Fruit fly (Drosophila melanogaster) whole organism, embryonic: Measurements from ENCODE around the gene Ddc.

ENCODE experiments used
- Adf1 ChIP-seq: fragments of 200-800 bp; sonication (Bioruptor generic); IDR thresholded peaks from 2 replicates; pipeline ENCODE4 v1.3.6; 2022; ENCODE audit warnings: missing biosample characterization, missing genetic modification characterization
- Aef1 ChIP-seq: fragments of 200-800 bp; sonication (Bioruptor generic); IDR thresholded peaks from 3 replicates; pipeline ENCODE4 v1.3.6; 2022; ENCODE audit warnings: missing biosample characterization, missing genetic modification characterization
- Bgb ChIP-seq: fragments of 200-800 bp; sonication (Bioruptor generic); IDR thresholded peaks from 2 replicates; pipeline ENCODE4 v1.3.6; 2022; ENCODE audit warnings: missing biosample characterization, missing genetic modification characterization; ENCODE audit not compliant: partially characterized antibody
- C15 ChIP-seq: fragments of 200-800 bp; sonication (Bioruptor generic); IDR thresholded peaks from 3 replicates; pipeline ENCODE4 v1.3.6; 2022; ENCODE audit warnings: missing biosample characterization, missing genetic modification characterization
- CG1024 ChIP-seq: fragments of 200-800 bp; sonication (Bioruptor generic); IDR thresholded peaks from 2 replicates; pipeline ENCODE4 v1.3.6; 2022; ENCODE audit warnings: missing biosample characterization, missing genetic modification characterization
- CG10543 ChIP-seq: fragments of 200-800 bp; sonication (Bioruptor generic); optimal IDR thresholded peaks from 3 replicates; lab custom pipeline; 2017; ENCODE audit warnings: missing biosample characterization, mild to moderate bottlenecking, missing genetic modification characterization, moderate library complexity
- CG11560 ChIP-seq: fragments of 200-800 bp; sonication (Bioruptor generic); IDR thresholded peaks from 3 replicates; pipeline ENCODE4 v1.3.6; 2022; ENCODE audit warnings: missing biosample characterization, missing genetic modification characterization
- CG11696 ChIP-seq: fragments of 200-800 bp; sonication (Bioruptor generic); IDR thresholded peaks from 2 replicates; pipeline ENCODE4 v1.3.6; 2022; ENCODE audit warnings: missing biosample characterization, missing genetic modification characterization
- CG11723 ChIP-seq: fragments of 200-800 bp; sonication (Bioruptor generic); optimal IDR thresholded peaks from 2 replicates; lab custom pipeline; 2017; ENCODE audit warnings: missing biosample characterization, mild to moderate bottlenecking, missing genetic modification characterization
- CG12236 ChIP-seq: fragments of 200-800 bp; sonication (Bioruptor generic); optimal IDR thresholded peaks from 2 replicates; lab custom pipeline; 2016; ENCODE audit warnings: missing biosample characterization, missing genetic modification characterization
- CG13123 ChIP-seq: fragments of 200-800 bp; sonication (Bioruptor generic); optimal IDR thresholded peaks from 2 replicates; lab custom pipeline; 2016; ENCODE audit warnings: missing biosample characterization, missing genetic modification characterization
- CG14441 ChIP-seq: fragments of 200-800 bp; sonication (Bioruptor generic); IDR thresholded peaks from 2 replicates; pipeline ENCODE4 v1.3.6; 2022; ENCODE audit warnings: missing biosample characterization, missing genetic modification characterization
- CG16779 ChIP-seq: fragments of 200-800 bp; sonication (Bioruptor generic); IDR thresholded peaks from 2 replicates; pipeline ENCODE4 v1.3.6; 2022; ENCODE audit warnings: missing biosample characterization, missing genetic modification characterization
- CG17829 ChIP-seq: fragments of 200-800 bp; optimal IDR thresholded peaks from 2 replicates; lab custom pipeline; 2019; ENCODE audit warnings: missing biosample characterization, mild to moderate bottlenecking, missing genetic modification characterization, moderate library complexity
- CG1792 ChIP-seq: fragments of 200-800 bp; sonication (Bioruptor generic); optimal IDR thresholded peaks from 2 replicates; lab custom pipeline; 2016; ENCODE audit warnings: missing biosample characterization, missing genetic modification characterization
- CG2116 ChIP-seq: fragments of 200-800 bp; sonication (Bioruptor generic); optimal IDR thresholded peaks from 3 replicates; lab custom pipeline; 2018; ENCODE audit warnings: missing biosample characterization, mild to moderate bottlenecking, missing genetic modification characterization
- CG3726 ChIP-seq: fragments of 200-800 bp; sonication (Bioruptor generic); IDR thresholded peaks from 3 replicates; pipeline ENCODE4, ENCODE4 v1.3.6; 2022; ENCODE audit warnings: missing biosample characterization, missing genetic modification characterization
- CG4730 ChIP-seq: fragments of 200-800 bp; sonication (Bioruptor generic); IDR thresholded peaks from 2 replicates; pipeline ENCODE4 v1.3.6; 2022; ENCODE audit warnings: missing biosample characterization, missing genetic modification characterization
- CG7745 ChIP-seq: fragments of 200-800 bp; sonication (Bioruptor generic); optimal IDR thresholded peaks from 2 replicates; lab custom pipeline; 2018; ENCODE audit warnings: missing biosample characterization, mild to moderate bottlenecking, missing genetic modification characterization, moderate library complexity
- CG8944 ChIP-seq: fragments of 200-800 bp; sonication (Bioruptor generic); optimal IDR thresholded peaks from 3 replicates; lab custom pipeline; 2016; ENCODE audit warnings: missing biosample characterization, missing genetic modification characterization
- CG9437 ChIP-seq: fragments of 200-800 bp; sonication (Bioruptor generic); optimal IDR thresholded peaks from 2 replicates; lab custom pipeline; 2018; ENCODE audit warnings: missing biosample characterization, mild to moderate bottlenecking, missing genetic modification characterization
- CG9932 ChIP-seq: fragments of 200-800 bp; sonication (Bioruptor generic); IDR thresholded peaks from 2 replicates; pipeline ENCODE4 v1.3.6; 2022; ENCODE audit warnings: missing biosample characterization, missing genetic modification characterization
- CTCF ChIP-seq: fragments of 200-800 bp; sonication (Bioruptor generic); optimal IDR thresholded peaks from 2 replicates; lab custom pipeline; 2017; ENCODE audit warnings: missing biosample characterization, mild to moderate bottlenecking, missing genetic modification characterization, moderate library complexity
- Chrac-16 ChIP-seq: fragments of 200-800 bp; sonication (Bioruptor generic); optimal IDR thresholded peaks from 3 replicates; lab custom pipeline; 2016; ENCODE audit warnings: missing biosample characterization, missing genetic modification characterization
- Eip74EF ChIP-seq, 2 experiments: fragments of 200-800 bp in 1 of 2; fragments of >200 bp in 1 of 2; sonication (Bioruptor generic) in 1 of 2; optimal IDR thresholded peaks; 2 replicates each; lab custom pipeline; 2017 to 2019; ENCODE audit warnings: missing biosample characterization in 2 of 2, missing genetic modification characterization in 2 of 2, mild to moderate bottlenecking in 1 of 2, moderate library complexity in 1 of 2
- Lhr ChIP-seq: fragments of 200-800 bp; sonication (Bioruptor generic); optimal IDR thresholded peaks from 3 replicates; lab custom pipeline; 2017; ENCODE audit warnings: mild to moderate bottlenecking, missing biosample characterization, missing genetic modification reagents, missing genetic modification characterization
- MBD-R2 ChIP-seq: fragments of 200-800 bp; sonication (Bioruptor generic); IDR thresholded peaks from 2 replicates; pipeline ENCODE4 v1.3.6; 2022; ENCODE audit warnings: missing biosample characterization, missing genetic modification characterization
- Meics ChIP-seq: fragments of 200-800 bp; sonication (Bioruptor generic); optimal IDR thresholded peaks from 2 replicates; lab custom pipeline; 2017; ENCODE audit warnings: missing biosample characterization, mild to moderate bottlenecking, missing genetic modification characterization
- Mrtf ChIP-seq: fragments of 200-800 bp; sonication (Bioruptor generic); IDR thresholded peaks from 3 replicates; pipeline ENCODE4 v1.3.6; 2022; ENCODE audit warnings: missing biosample characterization, missing genetic modification characterization
- TFAM ChIP-seq: fragments of 200-800 bp; sonication (Bioruptor generic); optimal IDR thresholded peaks from 2 replicates; lab custom pipeline; 2017; ENCODE audit warnings: missing biosample characterization, missing genetic modification characterization, inconsistent platforms
- Trl ChIP-seq, 3 experiments: fragments of >200 bp in 2 of 3; fragments of 200-800 bp in 1 of 3; sonication (Bioruptor generic) in 1 of 3; optimal IDR thresholded peaks; 2 replicates in 1 of 3; 3 replicates in 2 of 3; lab custom pipeline; 2016 to 2017; ENCODE audit warnings: missing biosample characterization in 1 of 3, missing genetic modification characterization in 1 of 3
- ap ChIP-seq: fragments of 200-800 bp; sonication (Bioruptor generic); IDR thresholded peaks from 2 replicates; pipeline ENCODE4 v1.3.6; 2022; ENCODE audit warnings: missing biosample characterization, missing genetic modification characterization
- br ChIP-seq: fragments of >200 bp; optimal IDR thresholded peaks from 2 replicates; lab custom pipeline; 2017
- cad ChIP-seq: fragments of >200 bp; optimal IDR thresholded peaks from 2 replicates; lab custom pipeline; 2017; ENCODE audit warnings: missing biosample characterization, missing genetic modification characterization
- ci ChIP-seq: fragments of 200-800 bp; sonication (Bioruptor generic); IDR thresholded peaks from 3 replicates; pipeline ENCODE4 v1.3.6; 2022; ENCODE audit warnings: missing biosample characterization, missing genetic modification characterization
- dan ChIP-seq: fragments of 200-800 bp; sonication (Bioruptor generic); IDR thresholded peaks from 2 replicates; pipeline ENCODE4 v1.3.6; 2022; ENCODE audit warnings: missing biosample characterization, missing genetic modification characterization
- emc ChIP-seq: fragments of 200-800 bp; sonication (Bioruptor generic); optimal IDR thresholded peaks from 2 replicates; lab custom pipeline; 2016; ENCODE audit warnings: missing biosample characterization, missing genetic modification characterization
- gce ChIP-seq: fragments of 200-800 bp; sonication (Bioruptor generic); IDR thresholded peaks from 3 replicates; pipeline ENCODE4 v1.3.6; 2022; ENCODE audit warnings: missing biosample characterization, missing genetic modification characterization
- grau ChIP-seq: fragments of 200-800 bp; optimal IDR thresholded peaks from 3 replicates; lab custom pipeline; 2019; ENCODE audit warnings: missing biosample characterization, mild to moderate bottlenecking, missing genetic modification characterization, moderate library complexity
- hkb ChIP-seq, 2 experiments: fragments of 200-800 bp in 1 of 2; fragments of >200 bp in 1 of 2; sonication (Bioruptor generic) in 1 of 2; IDR thresholded peaks in 1 of 2; optimal IDR thresholded peaks in 1 of 2; 2 replicates each; pipeline versions ENCODE4 v1.3.6 to Lab custom; 2017 to 2022; ENCODE audit warnings: missing biosample characterization in 1 of 2, missing genetic modification characterization in 1 of 2
- jigr1 ChIP-seq: fragments of 200-800 bp; sonication (Bioruptor generic); IDR thresholded peaks from 3 replicates; pipeline ENCODE4 v1.3.6; 2022; ENCODE audit warnings: missing biosample characterization, missing genetic modification characterization
- knrl ChIP-seq: fragments of 200-800 bp; sonication (Bioruptor generic); IDR thresholded peaks from 3 replicates; pipeline ENCODE4 v1.3.6; 2022; ENCODE audit warnings: missing biosample characterization, missing genetic modification characterization; ENCODE audit not compliant: partially characterized antibody
- lola ChIP-seq, 3 experiments: fragments of >200 bp in 2 of 3; fragments of 200-800 bp in 1 of 3; sonication (Bioruptor generic) in 1 of 3; optimal IDR thresholded peaks; 2 replicates each; lab custom pipeline; 2017 to 2019; ENCODE audit warnings: missing biosample characterization in 3 of 3, missing genetic modification characterization in 3 of 3, mild to moderate bottlenecking in 1 of 3, moderate library complexity in 1 of 3
- mam ChIP-seq: fragments of 200-800 bp; sonication (Bioruptor generic); optimal IDR thresholded peaks from 3 replicates; lab custom pipeline; 2016; ENCODE audit warnings: missing biosample characterization, missing genetic modification characterization
- peb ChIP-seq: fragments of 200-800 bp; sonication (Bioruptor generic); IDR thresholded peaks from 2 replicates; pipeline ENCODE4 v1.3.6; 2022; ENCODE audit warnings: missing biosample characterization, missing genetic modification characterization
- sim ChIP-seq: fragments of 200-800 bp; sonication (Bioruptor generic); IDR thresholded peaks from 2 replicates; pipeline ENCODE4 v1.3.6; 2022; ENCODE audit warnings: missing biosample characterization, missing genetic modification characterization
- stwl ChIP-seq: fragments of 200-800 bp; sonication (Bioruptor generic); optimal IDR thresholded peaks from 3 replicates; lab custom pipeline; 2018; ENCODE audit warnings: missing biosample characterization, mild to moderate bottlenecking, missing genetic modification characterization, moderate library complexity
- sug ChIP-seq: fragments of 200-800 bp; optimal IDR thresholded peaks from 2 replicates; lab custom pipeline; 2019; ENCODE audit warnings: missing biosample characterization, mild to moderate bottlenecking, missing genetic modification characterization, moderate library complexity
- ttk ChIP-seq: fragments of 200-800 bp; sonication (Bioruptor generic); IDR thresholded peaks from 2 replicates; pipeline ENCODE4 v2.1.2; 2022; ENCODE audit warnings: missing biosample characterization, missing genetic modification characterization
- unpg ChIP-seq: fragments of 200-800 bp; sonication (Bioruptor generic); optimal IDR thresholded peaks from 3 replicates; lab custom pipeline; 2018; ENCODE audit warnings: missing biosample characterization, mild to moderate bottlenecking, missing genetic modification characterization, moderate library complexity
- vfl ChIP-seq: fragments of 200-800 bp; sonication (Bioruptor generic); optimal IDR thresholded peaks from 2 replicates; lab custom pipeline; 2016; ENCODE audit warnings: missing biosample characterization, missing genetic modification characterization
- zen ChIP-seq: fragments of 200-800 bp; sonication (Bioruptor generic); optimal IDR thresholded peaks from 3 replicates; lab custom pipeline; 2018; ENCODE audit warnings: missing biosample characterization, mild to moderate bottlenecking, missing genetic modification characterization, moderate library complexity

Ddc gene

DNA sequence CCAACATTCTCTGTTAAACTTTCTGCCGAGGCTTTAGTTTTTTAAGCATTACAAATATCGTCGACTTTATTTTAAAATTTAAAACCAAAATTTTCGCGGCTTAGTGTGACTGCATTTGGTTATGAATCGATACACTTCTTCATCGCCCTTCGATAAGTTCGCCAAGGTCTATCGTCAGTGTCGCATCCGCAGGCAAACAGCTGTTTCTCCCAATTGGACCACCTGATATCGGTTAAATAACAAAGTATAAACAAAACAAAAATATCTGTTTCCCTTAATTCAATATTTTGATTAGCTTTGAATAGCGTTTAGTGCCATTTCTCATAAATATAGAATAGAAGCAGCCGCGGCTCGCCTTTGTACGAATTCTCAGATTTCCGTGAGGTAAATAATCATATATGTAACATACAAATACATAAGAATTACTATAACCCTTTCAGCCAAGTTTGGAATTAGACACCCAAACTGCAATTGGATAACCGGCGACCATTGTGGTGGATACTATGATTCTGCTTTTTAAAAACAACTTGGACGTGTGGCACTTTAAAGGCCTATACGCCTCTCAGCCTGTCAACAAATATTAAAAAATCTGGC, 5.8 kb downstream of the Ddc start, which contains the start of gene CG10561 (continued):
- TF ChIP-seq sim: no peak
- no peak for TF ChIP-seq Mrtf (GFP tag; lab: Robert Waterston, UW)
- no peak for TF ChIP-seq CG11696 (GFP tag; lab: Robert Waterston, UW)
- TF ChIP-seq CG3726 (GFP tag; lab: Robert Waterston, UW): no peak
- TF ChIP-seq Lhr (GFP tag; lab: Kevin White, UChicago): no peak
- no peak for TF ChIP-seq vfl (GFP tag; lab: Kevin White, UChicago)
- no peak for TF ChIP-seq C15
- TF ChIP-seq CG10543 (GFP tag; lab: Kevin White, UChicago): no peak
- no peak for TF ChIP-seq Meics (GFP tag; lab: Kevin White, UChicago)
- no peak for TF ChIP-seq grau
- TF ChIP-seq CG13123: no peak
- TF ChIP-seq mam (GFP tag; lab: Kevin White, UChicago): no peak
- no peak for TF ChIP-seq Eip74EF (GFP tag; optimal IDR thresholded peaks at IDR 0.05; lab: Kevin White, UChicago)
- TF ChIP-seq CG9932: no peak
- peak; percentile 90 for TF ChIP-seq CG2116 (GFP tag; lab: Kevin White, UChicago)
- TF ChIP-seq sug (tag; lab: Kevin White, UChicago): peak; percentile 21
- no peak for TF ChIP-seq CG1024
- no peak for TF ChIP-seq CG14441 (GFP tag; lab: Robert Waterston, UW)
- TF ChIP-seq CG9437 (GFP tag; lab: Kevin White, UChicago): no peak
- TF ChIP-seq dan (GFP tag; lab: Robert Waterston, UW): no peak
- no peak for TF ChIP-seq ttk
- no peak for TF ChIP-seq Adf1 (GFP tag; lab: Robert Waterston, UW)
- TF ChIP-seq CG11723: no peak
- TF ChIP-seq zen: no peak
- TF ChIP-seq ci (GFP tag; lab: Robert Waterston, UW): no peak
- no peak for TF ChIP-seq lola (GFP tag; optimal IDR thresholded peaks at IDR 0.05; lab: Kevin White, UChicago)
- TF ChIP-seq CTCF (GFP tag; lab: Kevin White, UChicago): no peak
- TF ChIP-seq CG4730 (GFP tag; lab: Robert Waterston, UW): no peak
- no peak for TF ChIP-seq Trl (optimal IDR thresholded peaks at IDR 0.05; lab: Kevin White, UChicago)
- no peak for TF ChIP-seq Trl (GFP tag; optimal IDR thresholded peaks at IDR 0.05; lab: Kevin White, UChicago)
- TF ChIP-seq hkb (optimal IDR thresholded peaks at IDR 0.05; lab: Kevin White, UChicago): no peak
- TF ChIP-seq hkb (GFP tag; IDR thresholded peaks at IDR 0.05; lab: Robert Waterston, UW): no peak
- no peak for TF ChIP-seq Chrac-16 (GFP tag; lab: Kevin White, UChicago)
- TF ChIP-seq CG8944 (GFP tag; lab: Kevin White, UChicago): no peak
- no peak for TF ChIP-seq CG7745 (tag; lab: Kevin White, UChicago)
- TF ChIP-seq gce (GFP tag; lab: Robert Waterston, UW): no peak
- TF ChIP-seq jigr1 (GFP tag; lab: Robert Waterston, UW): no peak
- TF ChIP-seq CG17829 (tag; lab: Kevin White, UChicago): no peak
- TF ChIP-seq peb (GFP tag; lab: Robert Waterston, UW): no peak
- no peak for TF ChIP-seq cad (GFP tag; lab: Kevin White, UChicago)
- peak; percentile 53; the same call in 2 of the 3 replicates for TF ChIP-seq knrl (GFP tag; lab: Robert Waterston, UW)
- peak; percentile 70 for TF ChIP-seq Bgb (GFP tag; lab: Robert Waterston, UW)
- no peak for TF ChIP-seq CG11560 (tag; lab: Robert Waterston, UW)
- peak; percentile 77 for TF ChIP-seq MBD-R2 (GFP tag; lab: Robert Waterston, UW)
- no peak for TF ChIP-seq unpg (GFP tag; lab: Kevin White, UChicago)
- TF ChIP-seq CG1792: no peak
- TF ChIP-seq CG16779 (GFP tag; lab: Robert Waterston, UW): no peak
- no peak for TF ChIP-seq TFAM (GFP tag; lab: Kevin White, UChicago)
- TF ChIP-seq ap: no peak
- no peak for TF ChIP-seq emc
- TF ChIP-seq Aef1: no peak
- peak; percentile 68 for TF ChIP-seq stwl (tag; lab: Kevin White, UChicago)
- no peak for TF ChIP-seq br
- TF ChIP-seq CG12236 (GFP tag; lab: Kevin White, UChicago): no peak
